Worm (Caenorhabditis elegans): Measurements from ENCODE around the gene srh-18.

Gene srh-18

ce11 chrV:13356210-13356609 is 38.0 kb downstream of the srh-18 start:
- TF ChIP-seq med-1 (GFP tag; optimal IDR thresholded peaks at IDR 0.05; ENCODE audit: insufficient read depth) (no peak), T22C8.4 (GFP tag; IDR thresholded peaks at IDR 0.05) (no peak), cog-1 (tag; optimal IDR thresholded peaks at IDR 0.05) (no peak), tab-1 (GFP tag; IDR thresholded peaks at IDR 0.05) (no peak)

- TF ChIP-seq ztf-23 (GFP tag; IDR thresholded peaks at IDR 0.05): no peak
- no peak for TF ChIP-seq ztf-29 (GFP tag; IDR thresholded peaks at IDR 0.05)
- TF ChIP-seq tab-1 (GFP tag; IDR thresholded peaks at IDR 0.05): no peak
- TF ChIP-seq ref-1 (GFP tag; conservative IDR thresholded peaks at IDR 0.05): no peak
- TF ChIP-seq cog-1 (tag; optimal IDR thresholded peaks at IDR 0.05): no peak
- TF ChIP-seq flt-1 (GFP tag; IDR thresholded peaks at IDR 0.05): no peak
- no peak for TF ChIP-seq T22C8.4 (GFP tag; IDR thresholded peaks at IDR 0.05)
- no peak for TF ChIP-seq med-1 (GFP tag; optimal IDR thresholded peaks at IDR 0.05; ENCODE audit: insufficient read depth)
- no peak for TF ChIP-seq klf-2 (GFP tag; conservative IDR thresholded peaks at IDR 0.05)
Measured at ce11 chrV:13357652-13358281, 39.5 kb downstream of the srh-18 start, which contains the start of gene F32H5.1. Gene F32H5.1 (minus strand): TSS chrV:13358037.

ce11 chrV:13358823-13359592 is 40.8 kb downstream of the srh-18 start, which contains the start of gene F32H5.3:
Gene F32H5.3 (plus strand): TSS chrV:13359335.
- TF ChIP-seq ztf-29 (GFP tag; IDR thresholded peaks at IDR 0.05) (no peak), med-1 (GFP tag; optimal IDR thresholded peaks at IDR 0.05; ENCODE audit: insufficient read depth) (no peak), klf-2 (GFP tag; conservative IDR thresholded peaks at IDR 0.05) (no peak), tab-1 (GFP tag; IDR thresholded peaks at IDR 0.05) (no peak), ztf-23 (GFP tag; IDR thresholded peaks at IDR 0.05) (no peak), T22C8.4 (GFP tag; IDR thresholded peaks at IDR 0.05) (no peak), ref-1 (GFP tag; conservative IDR thresholded peaks at IDR 0.05) (no peak), flt-1 (GFP tag; IDR thresholded peaks at IDR 0.05) (no peak), cog-1 (tag; optimal IDR thresholded peaks at IDR 0.05) (no peak)

ce11 chrV:13360254-13360653 is 42.0 kb downstream of the srh-18 start, which contains the start of gene F32H5.4:
Gene F32H5.4 (plus strand): TSS chrV:13360554.
- TF ChIP-seq klf-2 (GFP tag; conservative IDR thresholded peaks at IDR 0.05): no peak
- TF ChIP-seq med-1 (GFP tag; optimal IDR thresholded peaks at IDR 0.05; ENCODE audit: insufficient read depth): no peak
- TF ChIP-seq tab-1 (GFP tag; IDR thresholded peaks at IDR 0.05): no peak
- no peak for TF ChIP-seq ref-1 (GFP tag; conservative IDR thresholded peaks at IDR 0.05)
- TF ChIP-seq ztf-23 (GFP tag; IDR thresholded peaks at IDR 0.05): no peak
- TF ChIP-seq flt-1 (GFP tag; IDR thresholded peaks at IDR 0.05): no peak
- TF ChIP-seq ztf-29 (GFP tag; IDR thresholded peaks at IDR 0.05): no peak
- no peak for TF ChIP-seq T22C8.4 (GFP tag; IDR thresholded peaks at IDR 0.05)
- TF ChIP-seq cog-1 (tag; optimal IDR thresholded peaks at IDR 0.05): no peak

ce11 chrV:13363415-13363814 is 45.2 kb downstream of the srh-18 start, which contains the start of gene srg-46:
Gene srg-46 (plus strand): TSS chrV:13363715.
- no peak for TF ChIP-seq cog-1 (tag; optimal IDR thresholded peaks at IDR 0.05)
- TF ChIP-seq med-1 (GFP tag; optimal IDR thresholded peaks at IDR 0.05; ENCODE audit: insufficient read depth): no peak
- TF ChIP-seq tab-1 (GFP tag; IDR thresholded peaks at IDR 0.05): no peak
- no peak for TF ChIP-seq flt-1 (GFP tag; IDR thresholded peaks at IDR 0.05)
- TF ChIP-seq ztf-23 (GFP tag; IDR thresholded peaks at IDR 0.05): no peak
- TF ChIP-seq T22C8.4 (GFP tag; IDR thresholded peaks at IDR 0.05): no peak
- TF ChIP-seq klf-2 (GFP tag; conservative IDR thresholded peaks at IDR 0.05): no peak
- TF ChIP-seq ref-1 (GFP tag; conservative IDR thresholded peaks at IDR 0.05): no peak
- no peak for TF ChIP-seq ztf-29 (GFP tag; IDR thresholded peaks at IDR 0.05)

ce11 chrV:13364227-13364626 is 46.0 kb downstream of the srh-18 start:
- TF ChIP-seq ztf-29 (GFP tag; IDR thresholded peaks at IDR 0.05): no peak
- no peak for TF ChIP-seq ztf-23 (GFP tag; IDR thresholded peaks at IDR 0.05)
- no peak for TF ChIP-seq med-1 (GFP tag; optimal IDR thresholded peaks at IDR 0.05; ENCODE audit: insufficient read depth)
- TF ChIP-seq ref-1 (GFP tag; conservative IDR thresholded peaks at IDR 0.05): no peak

- TF ChIP-seq med-1 (GFP tag; optimal IDR thresholded peaks at IDR 0.05; ENCODE audit: insufficient read depth) (no peak), T22C8.4 (GFP tag; IDR thresholded peaks at IDR 0.05) (no peak), cog-1 (tag; optimal IDR thresholded peaks at IDR 0.05) (no peak), tab-1 (GFP tag; IDR thresholded peaks at IDR 0.05) (no peak), ztf-29 (GFP tag; IDR thresholded peaks at IDR 0.05) (no peak), flt-1 (GFP tag; IDR thresholded peaks at IDR 0.05) (no peak), ztf-23 (GFP tag; IDR thresholded peaks at IDR 0.05) (no peak), ref-1 (GFP tag; conservative IDR thresholded peaks at IDR 0.05) (no peak), klf-2 (GFP tag; conservative IDR thresholded peaks at IDR 0.05) (no peak)
Measured at ce11 chrV:13366488-13366887, 48.2 kb downstream of the srh-18 start.

ce11 chrV:13367024-13367423 is 48.8 kb downstream of the srh-18 start, which contains the start of gene srx-125:
Gene srx-125 (plus strand): TSS chrV:13367324.
- TF ChIP-seq ref-1 (GFP tag; conservative IDR thresholded peaks at IDR 0.05) (no peak), med-1 (GFP tag; optimal IDR thresholded peaks at IDR 0.05; ENCODE audit: insufficient read depth) (no peak), flt-1 (GFP tag; IDR thresholded peaks at IDR 0.05) (no peak), cog-1 (tag; optimal IDR thresholded peaks at IDR 0.05) (no peak), tab-1 (GFP tag; IDR thresholded peaks at IDR 0.05) (no peak), klf-2 (GFP tag; conservative IDR thresholded peaks at IDR 0.05) (no peak), ztf-23 (GFP tag; IDR thresholded peaks at IDR 0.05) (no peak), ztf-29 (GFP tag; IDR thresholded peaks at IDR 0.05) (no peak), T22C8.4 (GFP tag; IDR thresholded peaks at IDR 0.05) (no peak)

ce11 chrV:13369663-13370062 is 51.4 kb downstream of the srh-18 start:
- no peak for TF ChIP-seq tab-1 (GFP tag; IDR thresholded peaks at IDR 0.05)
- no peak for TF ChIP-seq med-1 (GFP tag; optimal IDR thresholded peaks at IDR 0.05; ENCODE audit: insufficient read depth)
- no peak for TF ChIP-seq ztf-23 (GFP tag; IDR thresholded peaks at IDR 0.05)
- TF ChIP-seq klf-2 (GFP tag; conservative IDR thresholded peaks at IDR 0.05): no peak
- no peak for TF ChIP-seq ztf-29 (GFP tag; IDR thresholded peaks at IDR 0.05)
- no peak for TF ChIP-seq cog-1 (tag; optimal IDR thresholded peaks at IDR 0.05)
- TF ChIP-seq T22C8.4 (GFP tag; IDR thresholded peaks at IDR 0.05): no peak
- TF ChIP-seq flt-1 (GFP tag; IDR thresholded peaks at IDR 0.05): no peak
- no peak for TF ChIP-seq ref-1 (GFP tag; conservative IDR thresholded peaks at IDR 0.05)
